Fruit fly (Drosophila melanogaster) whole organism, adult: ENCODE data around the gene CG9400.

Source experiments
- CG11617 ChIP-seq: fragments of 200-800 bp; sonication (Bioruptor generic); optimal IDR thresholded peaks from 2 replicates; lab custom pipeline; 2017; ENCODE audit warnings: mild to moderate bottlenecking, missing biosample characterization, missing genetic modification reagents, missing genetic modification characterization
- CG14711 ChIP-seq: fragments of 200-800 bp; sonication (Bioruptor generic); optimal IDR thresholded peaks from 2 replicates; lab custom pipeline; 2018; ENCODE audit warnings: missing biosample characterization, mild to moderate bottlenecking, missing genetic modification characterization, moderate library complexity
- CG1620 ChIP-seq: fragments of 200-800 bp; sonication (Bioruptor generic); optimal IDR thresholded peaks from 2 replicates; lab custom pipeline; 2016; ENCODE audit warnings: missing biosample characterization, missing genetic modification characterization
- CG33017 ChIP-seq: fragments of 200-800 bp; sonication (Bioruptor generic); optimal IDR thresholded peaks from 2 replicates; lab custom pipeline; 2018; ENCODE audit warnings: missing biosample characterization, mild to moderate bottlenecking, missing genetic modification characterization, moderate library complexity
- CG5204 ChIP-seq: fragments of 200-800 bp; sonication (Bioruptor generic); optimal IDR thresholded peaks from 2 replicates; lab custom pipeline; 2016; ENCODE audit warnings: missing biosample characterization, missing genetic modification characterization
- CG7045 ChIP-seq: fragments of 200-800 bp; sonication (Bioruptor generic); optimal IDR thresholded peaks from 2 replicates; lab custom pipeline; 2017; ENCODE audit warnings: missing biosample characterization, mild to moderate bottlenecking, missing genetic modification characterization
- CG7101 ChIP-seq: fragments of 200-800 bp; sonication (Bioruptor generic); optimal IDR thresholded peaks from 2 replicates; lab custom pipeline; 2018; ENCODE audit warnings: missing biosample characterization, mild to moderate bottlenecking, missing genetic modification characterization, moderate library complexity
- Clk ChIP-seq: fragments of 200-800 bp; sonication (Bioruptor generic); optimal IDR thresholded peaks from 2 replicates; lab custom pipeline; 2017; ENCODE audit warnings: missing biosample characterization, missing genetic modification characterization
- Crg-1 ChIP-seq: fragments of 200-800 bp; sonication (Bioruptor generic); optimal IDR thresholded peaks from 2 replicates; lab custom pipeline; 2016; ENCODE audit warnings: missing biosample characterization, missing genetic modification characterization
- Hr96 ChIP-seq: fragments of 200-800 bp; sonication (Bioruptor generic); optimal IDR thresholded peaks from 2 replicates; lab custom pipeline; 2016; ENCODE audit warnings: missing biosample characterization, missing genetic modification characterization
- bab1 ChIP-seq: fragments of 200-800 bp; sonication (Bioruptor generic); optimal IDR thresholded peaks from 3 replicates; lab custom pipeline; 2019; ENCODE audit warnings: missing biosample characterization, mild to moderate bottlenecking, missing genetic modification characterization, moderate library complexity
- cic ChIP-seq: fragments of 200-800 bp; sonication (Bioruptor generic); optimal IDR thresholded peaks from 2 replicates; lab custom pipeline; 2017; ENCODE audit warnings: missing biosample characterization, mild to moderate bottlenecking, missing genetic modification characterization, moderate library complexity
- cnc ChIP-seq, 2 experiments: fragments of >200 bp; optimal IDR thresholded peaks; 2 replicates each; lab custom pipeline; 2017
- kay ChIP-seq: fragments of 200-800 bp; sonication (Bioruptor generic); peaks from one replicate; lab custom pipeline; 2016; ENCODE audit warnings: missing biosample characterization, missing genetic modification characterization, borderline replicate concordance
- ovo ChIP-seq: fragments of 200-800 bp; sonication (Bioruptor generic); optimal IDR thresholded peaks from 2 replicates; lab custom pipeline; 2016; ENCODE audit warnings: missing biosample characterization, missing genetic modification characterization
- pad ChIP-seq: fragments of 200-800 bp; sonication (Bioruptor generic); optimal IDR thresholded peaks from 3 replicates; lab custom pipeline; 2017; ENCODE audit warnings: missing biosample characterization, missing genetic modification characterization, mild to moderate bottlenecking, moderate library complexity, missing genetic modification reagents
- tj ChIP-seq: fragments of 200-800 bp; sonication (Bioruptor generic); optimal IDR thresholded peaks from 3 replicates; lab custom pipeline; 2017; ENCODE audit warnings: missing biosample characterization, mild to moderate bottlenecking, missing genetic modification characterization, moderate library complexity
- toe ChIP-seq: fragments of 200-800 bp; sonication (Bioruptor generic); optimal IDR thresholded peaks from 2 replicates; lab custom pipeline; 2016; ENCODE audit warnings: missing biosample characterization, missing genetic modification characterization

CG9400 gene

dm6 chrX:14265149-14265548 is 24.0 kb downstream of the CG9400 start:
- TF ChIP-seq CG7045: no peak
- no peak for TF ChIP-seq Clk (GFP tag; lab: Kevin White, UChicago)
- no peak for TF ChIP-seq cic (GFP tag; lab: Kevin White, UChicago)
- TF ChIP-seq toe: no peak
- TF ChIP-seq Hr96 (GFP tag; lab: Kevin White, UChicago): no peak
- TF ChIP-seq ovo (GFP tag; lab: Kevin White, UChicago): no peak

DNA sequence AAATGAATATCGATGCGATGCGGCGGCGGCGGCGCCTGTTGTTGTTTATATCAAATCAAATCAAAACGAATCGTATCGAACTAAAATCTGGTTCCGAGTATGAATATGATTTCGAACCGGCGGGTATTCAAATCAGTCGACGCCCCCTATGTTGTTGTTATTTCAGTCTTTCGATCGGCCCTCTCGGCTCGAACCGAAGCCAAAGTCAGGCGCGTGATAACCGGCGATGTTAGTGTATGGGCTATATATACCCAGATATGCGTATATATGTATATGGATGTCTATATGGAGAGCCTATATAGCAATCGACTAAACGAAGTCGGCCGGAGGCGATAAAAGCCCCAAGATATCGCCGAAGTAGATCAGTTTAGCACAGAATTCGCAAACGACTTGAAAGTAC is 28.3 kb downstream of the CG9400 start, which contains the start of the genes CG46317 and Tat:
TSS of gene CG46317 (plus strand) at position 361 of the 400 bp plus-strand sequence.
TSS of gene Tat (plus strand) at position 361 of the 400 bp plus-strand sequence.
- no peak for TF ChIP-seq Hr96 (GFP tag; lab: Kevin White, UChicago)
- no peak for TF ChIP-seq CG5204 (GFP tag; lab: Kevin White, UChicago)

DNA sequence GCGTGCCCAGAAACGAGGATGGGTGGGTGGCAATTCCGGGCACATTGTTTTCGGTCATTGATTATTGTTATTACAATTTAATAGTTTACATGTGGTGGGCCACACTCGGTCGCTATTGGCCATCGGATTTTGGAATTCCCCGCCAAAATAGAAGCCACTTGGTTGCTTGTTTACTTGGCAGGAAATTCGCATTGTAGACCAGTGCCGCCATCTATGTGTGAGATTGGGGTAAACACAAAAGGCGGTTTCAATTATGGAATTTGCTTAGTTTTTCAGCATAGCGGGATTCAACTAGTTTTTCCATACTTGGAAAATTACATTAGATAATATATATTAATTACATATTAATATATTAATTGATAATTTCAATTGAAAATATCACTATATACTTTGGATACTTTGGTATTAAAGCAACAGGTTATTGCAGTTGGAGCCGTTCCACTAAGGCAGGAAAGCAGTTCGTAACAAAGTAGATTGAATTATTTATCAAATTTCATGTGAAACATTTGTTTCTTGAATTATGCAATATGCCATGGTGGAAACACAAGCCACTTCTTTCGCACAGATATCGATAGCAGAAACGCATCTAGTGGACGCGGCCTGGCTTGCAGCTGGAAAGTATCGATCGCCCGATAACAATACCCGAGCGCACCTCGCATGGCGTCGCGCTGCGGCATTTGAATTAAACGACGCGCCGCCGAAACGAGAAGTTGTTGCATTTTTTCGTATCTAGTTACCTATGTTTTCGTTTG is 42.0 kb downstream of the CG9400 start, which contains the start of gene mud:
TSS of gene mud (plus strand) at position 698 of the 752 bp plus-strand sequence.
- TF ChIP-seq CG5204 (GFP tag; lab: Kevin White, UChicago) (no peak), kay (GFP tag; lab: Kevin White, UChicago) (peak; percentile 10)

DNA sequence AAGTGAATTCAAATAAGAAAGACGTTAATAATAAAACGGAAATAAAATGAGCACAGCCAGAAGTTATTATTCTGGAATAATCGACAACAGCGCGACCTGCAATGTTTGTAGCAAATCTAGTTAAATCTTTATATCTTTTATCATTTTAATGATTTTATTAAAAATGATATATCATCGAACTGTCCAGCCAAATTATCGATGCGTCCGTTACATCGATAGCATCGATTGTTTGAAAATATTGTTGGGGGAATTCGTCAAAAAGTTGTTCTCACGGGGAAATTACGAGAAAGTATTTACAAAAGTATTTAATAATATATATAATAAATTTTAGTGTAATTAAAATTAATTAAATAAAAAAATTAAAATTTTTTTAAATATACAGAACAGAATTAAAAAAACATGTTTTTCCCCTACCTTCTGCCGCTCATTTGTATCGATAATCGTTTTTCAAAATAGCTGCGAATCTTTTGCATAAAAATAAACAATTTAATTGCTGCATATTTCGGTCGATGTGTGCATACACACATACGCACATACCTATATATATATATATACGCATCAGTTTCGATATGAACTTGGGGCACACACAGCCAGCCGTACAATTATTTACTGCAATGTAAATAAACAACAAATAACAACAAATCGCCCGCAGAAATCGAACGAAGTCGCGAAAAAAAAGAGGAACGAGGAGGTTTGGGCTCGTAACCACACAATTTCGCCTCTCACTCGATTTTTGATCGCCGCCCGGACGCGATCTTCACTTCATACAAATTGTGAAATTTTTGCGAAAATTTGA is 46.1 kb downstream of the CG9400 start, which contains the start of gene CG32599:
TSS of gene CG32599 (plus strand) at position 746 of the 796 bp plus-strand sequence.
- peak; percentile 44 for TF ChIP-seq CG14711
- no peak for TF ChIP-seq pad
- peak; percentile 21 for TF ChIP-seq CG7101

dm6 chrX:14242479-14242878 is 46.7 kb downstream of the CG9400 start, which contains the start of gene mRNA-cap:
mRNA-cap (minus strand) TSS chrX:14242822.
- TF ChIP-seq Crg-1 (GFP tag; lab: Kevin White, UChicago) (no peak), CG1620 (GFP tag; lab: Kevin White, UChicago) (no peak), CG5204 (GFP tag; lab: Kevin White, UChicago) (no peak), CG11617 (GFP tag; lab: Kevin White, UChicago) (no peak), bab1 (GFP tag; lab: Kevin White, UChicago) (no peak), kay (GFP tag; lab: Kevin White, UChicago) (no peak), CG7045 (no peak), pad (no peak), CG7101 (no peak), Hr96 (GFP tag; lab: Kevin White, UChicago) (no peak), CG33017 (tag; lab: Kevin White, UChicago) (no peak), toe (no peak), tj (no peak), cic (GFP tag; lab: Kevin White, UChicago) (no peak), Clk (GFP tag; lab: Kevin White, UChicago) (no peak), cnc (optimal IDR thresholded peaks at IDR 0.05; lab: Kevin White, UChicago) (no peak), CG14711 (no peak), ovo (GFP tag; lab: Kevin White, UChicago) (no peak)
